Worm (Caenorhabditis elegans) whole organism, young adult: ENCODE data around the gene F57C12.6.

Source experiments
- F55B11.4 ChIP-seq: sonication (generic microtip); optimal IDR thresholded peaks from 2 replicates; lab custom pipeline; 2016; ENCODE audit warnings: missing compliant biosample characterization, missing genetic modification characterization, borderline replicate concordance; ENCODE audit not compliant: insufficient read depth
- F57C9.4 ChIP-seq: sonication (generic microtip); optimal IDR thresholded peaks from 2 replicates; lab custom pipeline; 2017; ENCODE audit warnings: mild to moderate bottlenecking, missing genetic modification characterization, missing compliant biosample characterization
- T07F8.4 ChIP-seq: sonication (generic microtip); optimal IDR thresholded peaks from 2 replicates; lab custom pipeline; 2016; ENCODE audit warnings: mild to moderate bottlenecking, missing genetic modification characterization, moderate library complexity, missing compliant biosample characterization
- ama-1 ChIP-seq, 3 experiments: fragments of 150-350 bp in 1 of 3; sonication (generic microtip) in 2 of 3; optimal IDR thresholded peaks; 2 replicates each; lab custom pipeline; 2014 to 2018; ENCODE audit warnings: missing biosample characterization in 2 of 3, missing genetic modification characterization in 2 of 3, missing genetic modification reagents in 2 of 3
- atf-7 ChIP-seq: sonication (generic microtip); optimal IDR thresholded peaks from 2 replicates; lab custom pipeline; 2017; ENCODE audit warnings: mild to moderate bottlenecking, missing genetic modification characterization, missing compliant biosample characterization
- bed-1 ChIP-seq: fragments of 200-800 bp; sonication (Bioruptor generic); IDR thresholded peaks from 2 replicates; pipeline ENCODE4 v1.3.6; 2022; ENCODE audit warnings: missing genetic modification reagents, missing genetic modification characterization, missing compliant biosample characterization
- dox-1 ChIP-seq: fragments of 200-800 bp; sonication (Bioruptor generic); IDR thresholded peaks from 2 replicates; pipeline ENCODE4 v1.3.6; 2022; ENCODE audit warnings: missing genetic modification reagents, missing genetic modification characterization, missing compliant biosample characterization
- hlh-12 ChIP-seq: sonication (generic microtip); optimal IDR thresholded peaks from 2 replicates; lab custom pipeline; 2016; ENCODE audit warnings: missing genetic modification characterization, missing compliant biosample characterization
- let-526 ChIP-seq: fragments of 200-800 bp; sonication (Bioruptor generic); IDR thresholded peaks from 2 replicates; pipeline ENCODE4 v1.3.6; 2022; ENCODE audit warnings: missing genetic modification reagents, missing genetic modification characterization, missing compliant biosample characterization
- mxl-1 ChIP-seq: sonication (generic microtip); optimal IDR thresholded peaks from 2 replicates; lab custom pipeline; 2016; ENCODE audit warnings: missing genetic modification characterization, missing compliant biosample characterization
- nfyb-1 ChIP-seq: fragments of 200-800 bp; sonication (Bioruptor generic); IDR thresholded peaks from 2 replicates; pipeline ENCODE4 v1.3.6; 2022; ENCODE audit warnings: missing genetic modification reagents, missing genetic modification characterization, missing compliant biosample characterization
- nhr-179 ChIP-seq: sonication (generic microtip); optimal IDR thresholded peaks from 2 replicates; lab custom pipeline; 2016; ENCODE audit warnings: mild to moderate bottlenecking, missing genetic modification characterization, missing compliant biosample characterization
- unc-62 ChIP-seq: fragments of 150-350 bp; optimal IDR thresholded peaks from 2 replicates; lab custom pipeline; 2014; ENCODE audit warnings: missing biosample characterization, missing genetic modification reagents, missing genetic modification characterization

DNA sequence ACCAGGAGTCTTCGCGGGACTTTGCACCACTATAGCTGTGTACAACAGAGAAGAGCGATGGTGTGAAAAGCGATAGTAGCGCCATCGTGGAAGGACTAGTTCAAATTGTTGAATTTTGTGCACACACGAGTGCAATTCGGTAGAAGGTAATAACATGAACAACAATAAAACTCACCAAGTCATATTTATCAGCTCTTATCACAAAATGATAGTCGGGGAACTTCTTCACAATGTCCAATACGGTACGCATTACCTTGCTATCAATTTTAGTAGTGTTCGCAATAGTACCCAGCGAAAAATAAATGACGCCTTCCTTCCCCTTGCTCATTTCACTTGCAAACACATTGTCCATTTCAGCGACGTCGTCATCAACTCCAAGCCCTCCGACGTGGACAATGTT lies 26.1 kb downstream of the F57C12.6 start:
- TF ChIP-seq hlh-12 (tag; lab: Kevin White, UChicago) (no peak), F55B11.4 (no peak), nfyb-1 (GFP tag; lab: Robert Waterston, UW) (no peak), nhr-179 (no peak), bed-1 (GFP tag; lab: Robert Waterston, UW) (no peak), unc-62 (GFP tag; lab: Kevin White, UChicago) (no peak), let-526 (GFP tag; lab: Robert Waterston, UW) (no peak), dox-1 (no peak), atf-7 (tag; lab: Kevin White, UChicago) (no peak), F57C9.4 (tag; lab: Kevin White, UChicago) (no peak), T07F8.4 (tag; lab: Kevin White, UChicago) (no peak), ama-1 (optimal IDR thresholded peaks at IDR 0.05; lab: Kevin White, UChicago) (no peak), ama-1 (GFP tag; optimal IDR thresholded peaks at IDR 0.05; lab: Kevin White, UChicago) (no peak), mxl-1 (tag; lab: Kevin White, UChicago) (no peak)
